Fruit fly (Drosophila melanogaster) whole organism: ENCODE results near the gene Pp1-13C.
A peak's percentile ranks its signal among the peaks of the same experiment; 100 is the strongest.

Experiments used
- CG8478 ChIP-seq: fragments of >200 bp; optimal IDR thresholded peaks from 2 replicates; lab custom pipeline; 2018; ENCODE audit warnings: inconsistent platforms
- Dll ChIP-seq: fragments of >200 bp; optimal IDR thresholded peaks from 2 replicates; lab custom pipeline; 2017
- EcR ChIP-seq, 2 experiments: fragments of >200 bp; optimal IDR thresholded peaks; 2 replicates each; lab custom pipeline; 2017; ENCODE audit warnings: missing biosample characterization in 2 of 2, missing genetic modification characterization in 2 of 2, missing genetic modification reagents in 2 of 2
- pan ChIP-seq: fragments of >200 bp; optimal IDR thresholded peaks from 2 replicates; lab custom pipeline; 2017
- psq ChIP-seq: fragments of >200 bp; optimal IDR thresholded peaks from 2 replicates; lab custom pipeline; 2017
- usp ChIP-seq: fragments of >200 bp; optimal IDR thresholded peaks from 2 replicates; lab custom pipeline; 2017; ENCODE audit warnings: missing biosample characterization, missing genetic modification characterization, mixed read lengths

Pp1-13C gene

dm6 chrX:15320973-15321372 lies 39.9 kb downstream of the Pp1-13C start:
- no peak for TF ChIP-seq psq (lab: Kevin White, UChicago)
- TF ChIP-seq EcR (GFP tag; optimal IDR thresholded peaks at IDR 0.05; lab: Kevin White, UChicago): no peak
- TF ChIP-seq pan (lab: Kevin White, UChicago): no peak

dm6 chrX:15320522-15320921 lies 40.3 kb downstream of the Pp1-13C start:
- TF ChIP-seq EcR (GFP tag; optimal IDR thresholded peaks at IDR 0.05; lab: Kevin White, UChicago) (no peak), psq (lab: Kevin White, UChicago) (no peak)

dm6 chrX:15319699-15320482 lies 41.0 kb downstream of the Pp1-13C start:
- TF ChIP-seq EcR (GFP tag; optimal IDR thresholded peaks at IDR 0.05; lab: Kevin White, UChicago) (no peak), pan (lab: Kevin White, UChicago) (no peak), Dll (lab: Kevin White, UChicago) (no peak), CG8478 (no peak)

dm6 chrX:15319290-15319689 lies 41.6 kb downstream of the Pp1-13C start, which contains the start of gene Top1:
Gene Top1 (plus strand): TSS chrX:15319479.
- TF ChIP-seq psq (lab: Kevin White, UChicago) (no peak), usp (GFP tag; lab: Kevin White, UChicago) (no peak), EcR (GFP tag; optimal IDR thresholded peaks at IDR 0.05; lab: Kevin White, UChicago) (no peak), CG8478 (no peak), pan (lab: Kevin White, UChicago) (no peak), Dll (lab: Kevin White, UChicago) (no peak)

- TF ChIP-seq Dll (lab: Kevin White, UChicago) (no peak), CG8478 (no peak), EcR (GFP tag; optimal IDR thresholded peaks at IDR 0.05; lab: Kevin White, UChicago) (no peak), pan (lab: Kevin White, UChicago) (no peak), psq (lab: Kevin White, UChicago) (no peak), usp (GFP tag; lab: Kevin White, UChicago) (no peak)
Observed at dm6 chrX:15313829-15314324, 47.0 kb downstream of the Pp1-13C start.

dm6 chrX:15313389-15313788 lies 47.5 kb downstream of the Pp1-13C start:
- no peak for TF ChIP-seq Dll (lab: Kevin White, UChicago)
- no peak for TF ChIP-seq CG8478
- no peak for TF ChIP-seq EcR (GFP tag; optimal IDR thresholded peaks at IDR 0.05; lab: Kevin White, UChicago)
- TF ChIP-seq pan (lab: Kevin White, UChicago): no peak
- TF ChIP-seq usp (GFP tag; lab: Kevin White, UChicago): no peak
- TF ChIP-seq psq (lab: Kevin White, UChicago): no peak

- TF ChIP-seq Dll (lab: Kevin White, UChicago): no peak
- TF ChIP-seq psq (lab: Kevin White, UChicago): no peak
- TF ChIP-seq CG8478: no peak
- no peak for TF ChIP-seq EcR (GFP tag; optimal IDR thresholded peaks at IDR 0.05; lab: Kevin White, UChicago)
- no peak for TF ChIP-seq pan (lab: Kevin White, UChicago)
- TF ChIP-seq usp (GFP tag; lab: Kevin White, UChicago): no peak
Observed at dm6 chrX:15312882-15313154, 48.0 kb downstream of the Pp1-13C start.

- TF ChIP-seq Dll (lab: Kevin White, UChicago): no peak
- TF ChIP-seq pan (lab: Kevin White, UChicago): peak; percentile 58
Observed at dm6 chrX:15312074-15312881, 48.6 kb downstream of the Pp1-13C start.

dm6 chrX:15309918-15310317 lies 50.9 kb downstream of the Pp1-13C start:
- TF ChIP-seq EcR (GFP tag; optimal IDR thresholded peaks at IDR 0.05; lab: Kevin White, UChicago) (no peak), psq (lab: Kevin White, UChicago) (no peak), CG8478 (no peak), pan (lab: Kevin White, UChicago) (no peak), usp (GFP tag; lab: Kevin White, UChicago) (no peak), Dll (lab: Kevin White, UChicago) (no peak)
